Worm (Caenorhabditis elegans) whole organism, late embryonic: Measurements from ENCODE around the gene srx-116.

ENCODE experiments used
- C38D4.7 ChIP-seq: fragments of 200-800 bp; sonication (Bioruptor generic); optimal IDR thresholded peaks from 2 replicates; lab custom pipeline; 2018; ENCODE audit warnings: mild to moderate bottlenecking, missing genetic modification characterization, moderate library complexity, missing compliant biosample characterization
- F13H6.1 ChIP-seq: sonication (generic microtip); optimal IDR thresholded peaks from 2 replicates; lab custom pipeline; 2016; ENCODE audit warnings: missing genetic modification characterization, missing compliant biosample characterization
- T23F11.4 ChIP-seq: fragments of 200-800 bp; sonication (Bioruptor generic); optimal IDR thresholded peaks from 2 replicates; lab custom pipeline; 2018; ENCODE audit warnings: mild to moderate bottlenecking, missing genetic modification characterization, missing compliant biosample characterization
- Y22D7AL.16 ChIP-seq: sonication (generic microtip); optimal IDR thresholded peaks from 2 replicates; lab custom pipeline; 2016; ENCODE audit warnings: missing genetic modification characterization, missing compliant biosample characterization
- ahr-1 ChIP-seq: sonication (generic microtip); optimal IDR thresholded peaks from 2 replicates; lab custom pipeline; 2016; ENCODE audit warnings: missing genetic modification characterization, missing compliant biosample characterization
- ama-1 ChIP-seq: fragments of 150-350 bp; optimal IDR thresholded peaks from 2 replicates; lab custom pipeline; 2014
- ceh-18 ChIP-seq: sonication (generic microtip); optimal IDR thresholded peaks from 2 replicates; lab custom pipeline; 2016; ENCODE audit warnings: missing genetic modification characterization, missing compliant biosample characterization
- ceh-30 ChIP-seq: fragments of 150-350 bp; optimal IDR thresholded peaks from 2 replicates; lab custom pipeline; 2014; ENCODE audit warnings: missing biosample characterization, missing genetic modification characterization
- ceh-34 ChIP-seq: sonication (generic microtip); optimal IDR thresholded peaks from 2 replicates; lab custom pipeline; 2016; ENCODE audit warnings: mild to moderate bottlenecking, missing genetic modification characterization, missing compliant biosample characterization
- ceh-45 ChIP-seq: fragments of 200-800 bp; sonication (Bioruptor generic); IDR thresholded peaks from 2 replicates; pipeline ENCODE4 v1.3.6; 2022; ENCODE audit warnings: missing genetic modification reagents, missing genetic modification characterization, missing compliant biosample characterization
- ceh-48 ChIP-seq: sonication (generic microtip); optimal IDR thresholded peaks from 2 replicates; lab custom pipeline; 2016; ENCODE audit warnings: missing genetic modification characterization, inconsistent platforms, missing compliant biosample characterization
- ceh-9 ChIP-seq: sonication (generic microtip); optimal IDR thresholded peaks from 2 replicates; lab custom pipeline; 2016; ENCODE audit warnings: mild to moderate bottlenecking, missing genetic modification characterization, inconsistent platforms, missing compliant biosample characterization
- che-1 ChIP-seq: sonication (generic microtip); optimal IDR thresholded peaks from 2 replicates; lab custom pipeline; 2016; ENCODE audit warnings: mild to moderate bottlenecking, missing genetic modification characterization, missing compliant biosample characterization
- dmd-4 ChIP-seq: sonication (generic microtip); optimal IDR thresholded peaks from 2 replicates; lab custom pipeline; 2016; ENCODE audit warnings: borderline replicate concordance, missing genetic modification characterization, missing compliant biosample characterization
- elt-4 ChIP-seq: sonication (generic microtip); optimal IDR thresholded peaks from 2 replicates; lab custom pipeline; 2016; ENCODE audit warnings: missing genetic modification characterization, missing compliant biosample characterization
- fax-1 ChIP-seq: sonication (generic microtip); optimal IDR thresholded peaks from 2 replicates; lab custom pipeline; 2016; ENCODE audit warnings: missing genotype, missing genetic modification characterization, missing compliant biosample characterization
- fkh-10 ChIP-seq: fragments of 150-350 bp; optimal IDR thresholded peaks from 2 replicates; lab custom pipeline; 2014; ENCODE audit warnings: missing biosample characterization, missing genetic modification reagents, missing genetic modification characterization
- fkh-6 ChIP-seq: sonication (generic microtip); optimal IDR thresholded peaks from 2 replicates; lab custom pipeline; 2016; ENCODE audit warnings: missing genetic modification characterization, missing compliant biosample characterization
- hlh-13 ChIP-seq: fragments of 200-800 bp; sonication (Bioruptor generic); optimal IDR thresholded peaks from 2 replicates; lab custom pipeline; 2018; ENCODE audit warnings: mild to moderate bottlenecking, missing genetic modification characterization, missing compliant biosample characterization
- hlh-6 ChIP-seq: sonication (generic microtip); optimal IDR thresholded peaks from 2 replicates; lab custom pipeline; 2016; ENCODE audit warnings: missing genotype, missing genetic modification characterization, missing compliant biosample characterization
- hlh-8 ChIP-seq: sonication (generic microtip); optimal IDR thresholded peaks from 2 replicates; lab custom pipeline; 2016; ENCODE audit warnings: missing genotype, missing genetic modification characterization, missing compliant biosample characterization
- lim-6 ChIP-seq: sonication (generic microtip); optimal IDR thresholded peaks from 2 replicates; lab custom pipeline; 2016; ENCODE audit warnings: missing genetic modification characterization, missing compliant biosample characterization
- lin-11 ChIP-seq: fragments of 200-800 bp; sonication (Bioruptor generic); optimal IDR thresholded peaks from 2 replicates; lab custom pipeline; 2018; ENCODE audit warnings: mild to moderate bottlenecking, missing genetic modification characterization, missing compliant biosample characterization
- mec-3 ChIP-seq: sonication (generic microtip); optimal IDR thresholded peaks from 2 replicates; lab custom pipeline; 2016; ENCODE audit warnings: borderline replicate concordance, missing genetic modification characterization, missing compliant biosample characterization
- nfya-1 ChIP-seq: sonication (generic microtip); optimal IDR thresholded peaks from 2 replicates; lab custom pipeline; 2017; ENCODE audit warnings: missing genetic modification characterization, mild to moderate bottlenecking, missing compliant biosample characterization, antibody characterized with exemption, moderate library complexity
- odd-2 ChIP-seq: sonication (generic microtip); optimal IDR thresholded peaks from 2 replicates; lab custom pipeline; 2017; ENCODE audit warnings: antibody characterized with exemption, mild to moderate bottlenecking, missing genetic modification characterization, missing compliant biosample characterization
- pag-3 ChIP-seq: sonication (generic microtip); optimal IDR thresholded peaks from 2 replicates; lab custom pipeline; 2016; ENCODE audit warnings: missing compliant biosample characterization, missing genetic modification characterization, borderline replicate concordance
- pqm-1 ChIP-seq: sonication (generic microtip); optimal IDR thresholded peaks from 2 replicates; lab custom pipeline; 2016; ENCODE audit warnings: missing genetic modification characterization, missing compliant biosample characterization
- ref-2 ChIP-seq: sonication (generic microtip); optimal IDR thresholded peaks from 2 replicates; lab custom pipeline; 2016; ENCODE audit warnings: missing genetic modification characterization, missing compliant biosample characterization
- tbx-2 ChIP-seq: sonication (generic microtip); optimal IDR thresholded peaks from 2 replicates; lab custom pipeline; 2016; ENCODE audit warnings: missing genetic modification characterization, missing compliant biosample characterization
- ttx-3 ChIP-seq: sonication (generic microtip); optimal IDR thresholded peaks from 2 replicates; lab custom pipeline; 2016; ENCODE audit warnings: missing genetic modification reagents, missing genetic modification characterization, missing compliant biosample characterization
- unc-3 ChIP-seq, 2 experiments: fragments of 200-800 bp in 1 of 2; sonication (Bioruptor generic) in 1 of 2; sonication (generic microtip) in 1 of 2; conservative IDR thresholded peaks in 1 of 2; optimal IDR thresholded peaks in 1 of 2; 2 replicates each; pipeline versions ENCODE4 v1.3.6 to Lab custom; 2016 to 2022; ENCODE audit warnings: missing compliant biosample characterization in 2 of 2, missing genetic modification characterization in 2 of 2, missing genetic modification reagents in 1 of 2
- unc-42 ChIP-seq: sonication (generic microtip); optimal IDR thresholded peaks from 2 replicates; lab custom pipeline; 2016; ENCODE audit warnings: missing genotype, missing genetic modification characterization, missing compliant biosample characterization
- unc-55 ChIP-seq: sonication (generic microtip); optimal IDR thresholded peaks from 2 replicates; lab custom pipeline; 2017; ENCODE audit warnings: missing biosample characterization, missing genetic modification reagents, missing genetic modification characterization
- unc-86 ChIP-seq: sonication (generic microtip); optimal IDR thresholded peaks from 2 replicates; lab custom pipeline; 2016; ENCODE audit warnings: missing genetic modification characterization, missing compliant biosample characterization
- zip-5 ChIP-seq: sonication (generic microtip); optimal IDR thresholded peaks from 2 replicates; lab custom pipeline; 2016; ENCODE audit warnings: missing genetic modification characterization, missing compliant biosample characterization
- ztf-16 ChIP-seq: sonication (generic microtip); optimal IDR thresholded peaks from 2 replicates; lab custom pipeline; 2017; ENCODE audit warnings: missing genetic modification characterization, missing compliant biosample characterization

The srx-116 gene

DNA sequence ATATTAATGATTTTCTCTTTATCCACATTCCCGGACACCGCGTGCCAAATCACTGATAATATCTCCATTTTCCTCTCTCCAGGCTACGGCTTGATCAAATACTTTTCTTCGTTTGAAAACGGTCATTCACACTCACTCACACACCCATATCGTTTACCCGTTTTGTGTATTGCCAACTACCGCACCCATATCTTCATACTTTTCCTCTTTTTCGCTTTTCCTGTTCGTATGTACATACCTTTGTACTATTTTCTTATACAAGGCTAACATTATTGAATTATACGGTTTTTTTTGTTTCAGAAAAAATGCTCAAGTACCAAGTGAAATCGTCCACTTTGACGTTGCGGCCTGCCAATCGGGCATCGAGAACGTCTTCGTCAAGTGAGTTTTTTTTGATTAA lies 2.8 kb upstream of the srx-116 start, which contains the start of gene W05B10.4:
Gene W05B10.4 (plus strand): TSS at position 301 of the 400 bp plus-strand sequence.
- TF ChIP-seq fax-1 (no peak), zip-5 (tag; lab: Kevin White, UChicago) (no peak), T23F11.4 (no peak), unc-55 (GFP tag; lab: Kevin White, UChicago) (no peak), ztf-16 (tag; lab: Kevin White, UChicago) (no peak), Y22D7AL.16 (tag; lab: Kevin White, UChicago) (no peak), elt-4 (tag; lab: Kevin White, UChicago) (no peak), F13H6.1 (tag; lab: Kevin White, UChicago) (no peak), ahr-1 (tag; lab: Kevin White, UChicago) (no peak), hlh-13 (no peak), hlh-6 (tag; lab: Kevin White, UChicago) (no peak), pag-3 (tag; lab: Kevin White, UChicago) (no peak), ref-2 (tag; lab: Kevin White, UChicago) (no peak), che-1 (no peak), ama-1 (lab: Kevin White, UChicago) (no peak), tbx-2 (tag; lab: Kevin White, UChicago) (no peak)

DNA sequence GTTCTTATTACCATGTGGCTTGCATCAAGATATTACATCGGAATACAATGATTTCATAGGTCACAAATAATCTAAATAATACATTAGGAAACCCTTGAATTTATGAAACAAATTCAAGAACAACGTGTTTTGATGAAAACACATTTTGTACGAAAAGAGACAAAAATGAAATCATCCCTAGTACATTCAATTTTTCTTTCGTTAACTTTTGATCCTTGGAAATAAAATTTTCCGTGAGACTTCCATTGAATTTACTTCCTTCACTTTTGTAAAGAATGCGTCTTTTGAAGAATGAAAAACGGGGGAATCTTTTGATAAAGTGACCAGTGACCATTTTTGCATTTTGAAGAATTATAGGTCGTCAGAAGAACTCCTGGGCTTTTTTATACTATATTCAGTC lies 3.0 kb downstream of the srx-116 start:
- TF ChIP-seq lim-6 (no peak), tbx-2 (tag; lab: Kevin White, UChicago) (no peak), odd-2 (tag; lab: Kevin White, UChicago) (no peak), ceh-30 (tag; lab: Kevin White, UChicago) (no peak), ceh-9 (no peak)
- TF ChIP-seq, all 69 proteins: peak for 0

- no peak for TF ChIP-seq ceh-18 (tag; lab: Kevin White, UChicago)
- TF ChIP-seq ceh-34 (tag; lab: Kevin White, UChicago) = no peak
- TF ChIP-seq, all 69 proteins: peak for 0
Observed at ce11 chrV:12676299-12676698, 5.6 kb downstream of the srx-116 start.

DNA sequence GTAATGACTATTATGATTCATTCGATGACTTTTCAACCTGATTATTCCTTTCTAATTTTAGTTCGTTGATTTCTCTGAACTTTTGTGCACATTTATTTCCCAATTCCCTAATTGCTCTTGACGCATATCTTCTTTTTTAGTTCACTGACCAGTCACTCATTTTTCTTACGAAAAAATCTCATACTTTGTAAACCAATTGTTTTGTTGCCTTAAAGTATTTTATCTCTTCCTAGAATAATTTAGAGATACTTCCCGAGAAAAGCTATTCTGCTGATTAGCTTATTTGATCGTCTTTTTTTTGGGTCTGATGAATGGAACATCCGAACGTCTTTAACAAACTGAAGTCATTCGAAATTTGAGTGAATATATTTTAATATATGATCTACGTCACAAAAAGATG lies 8.6 kb downstream of the srx-116 start:
- no peak for TF ChIP-seq unc-55 (GFP tag; lab: Kevin White, UChicago)
- TF ChIP-seq ahr-1 (tag; lab: Kevin White, UChicago) = no peak
- TF ChIP-seq ttx-3 = no peak

ce11 chrV:12679807-12680206 lies 9.1 kb downstream of the srx-116 start, which contains the start of gene frpr-15:
Gene frpr-15 (plus strand): TSS chrV:12680107.
- no peak for TF ChIP-seq Y22D7AL.16 (tag; lab: Kevin White, UChicago)
- no peak for TF ChIP-seq dmd-4
- no peak for TF ChIP-seq hlh-8 (tag; lab: Kevin White, UChicago)
- TF ChIP-seq pqm-1 (tag; lab: Kevin White, UChicago) = no peak
- TF ChIP-seq ceh-45 = no peak
- no peak for TF ChIP-seq lin-11 (tag; lab: Kevin White, UChicago)
- TF ChIP-seq fkh-6 = no peak
- TF ChIP-seq unc-3 (GFP tag; conservative IDR thresholded peaks at IDR 0.05; lab: Robert Waterston, UW) = no peak
- no peak for TF ChIP-seq unc-3 (tag; optimal IDR thresholded peaks at IDR 0.05; lab: Kevin White, UChicago)
- no peak for TF ChIP-seq nfya-1 (tag; lab: Kevin White, UChicago)
- no peak for TF ChIP-seq ahr-1 (tag; lab: Kevin White, UChicago)
- no peak for TF ChIP-seq ceh-30 (tag; lab: Kevin White, UChicago)
- no peak for TF ChIP-seq ceh-9
- no peak for TF ChIP-seq ceh-48 (tag; lab: Kevin White, UChicago)
- no peak for TF ChIP-seq unc-42 (tag; lab: Kevin White, UChicago)

ce11 chrV:12683205-12683604 lies 12.5 kb downstream of the srx-116 start:
- TF ChIP-seq odd-2 (tag; lab: Kevin White, UChicago) = no peak
- no peak for TF ChIP-seq unc-86 (tag; lab: Kevin White, UChicago)
- no peak for TF ChIP-seq hlh-8 (tag; lab: Kevin White, UChicago)
- no peak for TF ChIP-seq unc-42 (tag; lab: Kevin White, UChicago)
- TF ChIP-seq pag-3 (tag; lab: Kevin White, UChicago) = no peak
- TF ChIP-seq nfya-1 (tag; lab: Kevin White, UChicago) = no peak
- TF ChIP-seq mec-3 (tag; lab: Kevin White, UChicago) = no peak
- no peak for TF ChIP-seq ceh-48 (tag; lab: Kevin White, UChicago)
- no peak for TF ChIP-seq fax-1
- no peak for TF ChIP-seq hlh-13
- no peak for TF ChIP-seq fkh-10 (GFP tag; lab: Kevin White, UChicago)
- TF ChIP-seq C38D4.7 (GFP tag; lab: Kevin White, UChicago) = no peak
- no peak for TF ChIP-seq ref-2 (tag; lab: Kevin White, UChicago)
- TF ChIP-seq, all 69 proteins: peak for 0
